Worm (Caenorhabditis elegans): ENCODE results near the gene W06G6.2.

DNA sequence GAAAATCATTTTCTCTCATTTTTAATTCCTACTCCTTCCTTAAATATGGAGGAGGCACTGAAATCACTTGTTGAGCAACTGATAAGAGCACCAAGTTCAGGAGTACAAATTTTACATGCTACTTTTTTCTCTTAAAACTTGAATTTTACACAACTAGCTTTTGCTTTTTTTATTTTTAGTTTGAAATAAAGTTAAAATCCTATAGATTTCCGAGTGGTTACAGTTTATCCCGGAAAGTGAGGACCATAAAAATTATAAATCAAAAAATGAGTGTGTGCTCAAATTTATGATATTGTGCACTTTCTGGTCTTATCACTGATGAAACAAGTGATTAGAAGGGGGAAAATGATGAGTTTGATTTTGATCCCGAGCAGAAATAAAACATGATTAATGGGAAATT, 1.1 kb upstream of the W06G6.2 start, which contains the start of gene oac-53:
- no peak for TF ChIP-seq nhr-11 (tag; optimal IDR thresholded peaks at IDR 0.05)
- TF ChIP-seq skn-1 (tag; optimal IDR thresholded peaks at IDR 0.05) = no peak
